Fruit fly (Drosophila melanogaster) whole organism, adult: ENCODE results near the gene LanB1.

Experiments used
- CG11617 ChIP-seq: fragments of 200-800 bp; sonication (Bioruptor generic); optimal IDR thresholded peaks from 2 replicates; lab custom pipeline; 2017; ENCODE audit warnings: mild to moderate bottlenecking, missing biosample characterization, missing genetic modification reagents, missing genetic modification characterization
- CG12768 ChIP-seq: fragments of 200-800 bp; sonication (Bioruptor generic); optimal IDR thresholded peaks from 2 replicates; lab custom pipeline; 2017; ENCODE audit warnings: missing biosample characterization, missing genetic modification characterization, mild to moderate bottlenecking, moderate library complexity, missing genetic modification reagents
- CG14711 ChIP-seq: fragments of 200-800 bp; sonication (Bioruptor generic); optimal IDR thresholded peaks from 2 replicates; lab custom pipeline; 2018; ENCODE audit warnings: missing biosample characterization, mild to moderate bottlenecking, missing genetic modification characterization, moderate library complexity
- CG1620 ChIP-seq: fragments of 200-800 bp; sonication (Bioruptor generic); optimal IDR thresholded peaks from 2 replicates; lab custom pipeline; 2016; ENCODE audit warnings: missing biosample characterization, missing genetic modification characterization
- CG33017 ChIP-seq: fragments of 200-800 bp; sonication (Bioruptor generic); optimal IDR thresholded peaks from 2 replicates; lab custom pipeline; 2018; ENCODE audit warnings: missing biosample characterization, mild to moderate bottlenecking, missing genetic modification characterization, moderate library complexity
- CG5204 ChIP-seq: fragments of 200-800 bp; sonication (Bioruptor generic); optimal IDR thresholded peaks from 2 replicates; lab custom pipeline; 2016; ENCODE audit warnings: missing biosample characterization, missing genetic modification characterization
- CG7045 ChIP-seq: fragments of 200-800 bp; sonication (Bioruptor generic); optimal IDR thresholded peaks from 2 replicates; lab custom pipeline; 2017; ENCODE audit warnings: missing biosample characterization, mild to moderate bottlenecking, missing genetic modification characterization
- CG7101 ChIP-seq: fragments of 200-800 bp; sonication (Bioruptor generic); optimal IDR thresholded peaks from 2 replicates; lab custom pipeline; 2018; ENCODE audit warnings: missing biosample characterization, mild to moderate bottlenecking, missing genetic modification characterization, moderate library complexity
- Clk ChIP-seq: fragments of 200-800 bp; sonication (Bioruptor generic); optimal IDR thresholded peaks from 2 replicates; lab custom pipeline; 2017; ENCODE audit warnings: missing biosample characterization, missing genetic modification characterization
- Crg-1 ChIP-seq: fragments of 200-800 bp; sonication (Bioruptor generic); optimal IDR thresholded peaks from 2 replicates; lab custom pipeline; 2016; ENCODE audit warnings: missing biosample characterization, missing genetic modification characterization
- Hr96 ChIP-seq: fragments of 200-800 bp; sonication (Bioruptor generic); optimal IDR thresholded peaks from 2 replicates; lab custom pipeline; 2016; ENCODE audit warnings: missing biosample characterization, missing genetic modification characterization
- Mnt ChIP-seq: fragments of 200-800 bp; sonication (Bioruptor generic); optimal IDR thresholded peaks from 2 replicates; lab custom pipeline; 2016; ENCODE audit warnings: missing biosample characterization, mild to moderate bottlenecking, missing genetic modification characterization
- bab1 ChIP-seq: fragments of 200-800 bp; sonication (Bioruptor generic); optimal IDR thresholded peaks from 3 replicates; lab custom pipeline; 2019; ENCODE audit warnings: missing biosample characterization, mild to moderate bottlenecking, missing genetic modification characterization, moderate library complexity
- cic ChIP-seq: fragments of 200-800 bp; sonication (Bioruptor generic); optimal IDR thresholded peaks from 2 replicates; lab custom pipeline; 2017; ENCODE audit warnings: missing biosample characterization, mild to moderate bottlenecking, missing genetic modification characterization, moderate library complexity
- cnc ChIP-seq, 2 experiments: fragments of >200 bp; optimal IDR thresholded peaks; 2 replicates each; lab custom pipeline; 2017
- kay ChIP-seq: fragments of 200-800 bp; sonication (Bioruptor generic); peaks from one replicate; lab custom pipeline; 2016; ENCODE audit warnings: missing biosample characterization, missing genetic modification characterization, borderline replicate concordance
- ovo ChIP-seq: fragments of 200-800 bp; sonication (Bioruptor generic); optimal IDR thresholded peaks from 2 replicates; lab custom pipeline; 2016; ENCODE audit warnings: missing biosample characterization, missing genetic modification characterization
- pad ChIP-seq: fragments of 200-800 bp; sonication (Bioruptor generic); optimal IDR thresholded peaks from 3 replicates; lab custom pipeline; 2017; ENCODE audit warnings: missing biosample characterization, missing genetic modification characterization, mild to moderate bottlenecking, moderate library complexity, missing genetic modification reagents
- tj ChIP-seq: fragments of 200-800 bp; sonication (Bioruptor generic); optimal IDR thresholded peaks from 3 replicates; lab custom pipeline; 2017; ENCODE audit warnings: missing biosample characterization, mild to moderate bottlenecking, missing genetic modification characterization, moderate library complexity
- toe ChIP-seq: fragments of 200-800 bp; sonication (Bioruptor generic); optimal IDR thresholded peaks from 2 replicates; lab custom pipeline; 2016; ENCODE audit warnings: missing biosample characterization, missing genetic modification characterization

LanB1 gene

DNA sequence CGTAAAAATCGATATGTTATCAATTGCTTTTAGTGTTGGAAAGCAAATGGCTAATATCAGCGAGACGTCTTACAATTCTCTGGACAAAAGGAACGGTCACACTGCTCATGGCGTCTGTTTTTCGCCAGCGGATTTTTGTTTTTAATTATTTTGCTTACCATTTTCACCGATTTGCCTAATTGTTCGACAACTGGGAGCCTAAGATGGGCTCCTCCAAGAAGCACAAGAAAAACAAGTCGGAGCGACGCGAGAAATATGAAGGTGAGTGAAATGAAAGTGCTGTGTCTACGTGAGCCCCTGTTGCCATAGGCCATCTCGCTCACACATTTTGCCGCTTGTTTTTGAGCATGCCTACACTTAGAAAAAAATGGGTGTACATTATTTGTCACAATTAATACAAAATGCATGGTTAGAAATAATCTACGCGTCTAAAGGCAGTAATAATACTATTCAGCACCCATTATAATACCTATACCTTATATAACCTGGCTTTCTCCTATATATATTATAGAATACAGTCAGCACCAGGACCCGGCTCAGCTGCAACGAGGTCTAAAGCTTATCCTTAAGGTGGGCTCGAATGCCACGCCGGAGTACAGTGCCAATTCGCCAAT is 28.3 kb upstream of the LanB1 start, which contains the start of gene Brd7-9:
Brd7-9 (plus strand) TSS at position 78 of the 614 bp plus-strand sequence.
- TF ChIP-seq CG12768 (GFP tag; lab: Kevin White, UChicago) (peak; percentile 24), Clk (GFP tag; lab: Kevin White, UChicago) (no peak), bab1 (peak; percentile 22), CG5204 (GFP tag; lab: Kevin White, UChicago) (peak; percentile 10), tj (GFP tag; lab: Kevin White, UChicago) (peak; percentile 14), toe (GFP tag; lab: Kevin White, UChicago) (no peak), CG7101 (tag; lab: Kevin White, UChicago) (peak; percentile 40), CG14711 (tag; lab: Kevin White, UChicago) (no peak), ovo (GFP tag; lab: Kevin White, UChicago) (no peak), CG11617 (peak; percentile 55), Hr96 (GFP tag; lab: Kevin White, UChicago) (no peak), pad (peak; percentile 34), CG7045 (peak; percentile 40)

DNA sequence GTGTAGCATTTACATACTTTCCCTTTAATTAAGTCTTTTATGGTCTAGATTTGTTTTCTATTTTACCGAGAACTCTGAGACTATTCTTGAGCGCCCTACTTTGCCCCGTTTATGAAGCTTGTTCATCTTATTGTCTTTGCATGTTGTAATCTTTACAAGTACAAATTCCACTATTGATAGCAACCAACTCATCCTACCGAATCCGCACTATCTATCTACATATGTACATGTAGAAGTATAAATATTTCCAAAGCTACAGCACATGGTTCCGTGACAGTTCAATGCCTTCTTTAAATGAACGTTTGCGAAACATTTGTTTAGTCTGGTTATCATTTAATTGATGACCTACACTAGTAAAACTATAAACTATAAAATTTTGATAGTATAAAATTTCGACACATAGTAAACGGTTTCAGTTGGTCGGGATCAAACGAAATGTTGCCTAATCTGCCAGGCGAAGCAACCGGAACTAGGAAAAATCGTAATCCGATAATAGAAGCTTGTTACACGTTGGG is 22.2 kb upstream of the LanB1 start:
- no peak for TF ChIP-seq ovo (GFP tag; lab: Kevin White, UChicago)
- no peak for TF ChIP-seq tj (GFP tag; lab: Kevin White, UChicago)
- TF ChIP-seq cic (GFP tag; lab: Kevin White, UChicago) = no peak
- TF ChIP-seq Mnt (GFP tag; lab: Kevin White, UChicago) = peak; percentile 5
- no peak for TF ChIP-seq Crg-1 (GFP tag; lab: Kevin White, UChicago)
- TF ChIP-seq kay (GFP tag; lab: Kevin White, UChicago) = peak; percentile 24

DNA sequence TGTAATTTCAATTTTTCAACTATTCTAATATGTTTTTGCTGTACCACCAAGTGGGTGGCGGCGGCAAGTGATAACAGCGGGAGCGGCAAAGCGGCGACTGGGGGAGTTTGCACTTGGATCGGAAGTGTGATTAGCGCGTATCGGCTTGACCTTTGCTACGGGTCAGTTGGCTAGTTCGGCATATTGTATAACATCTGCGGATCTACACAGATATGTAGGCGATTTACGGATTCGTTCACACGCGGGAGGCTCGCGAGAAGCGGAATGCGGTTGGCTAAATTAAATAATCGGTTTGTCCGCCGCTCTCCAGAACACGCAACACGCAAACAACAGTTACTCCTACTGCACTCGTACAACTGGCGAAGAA is 21.2 kb upstream of the LanB1 start:
- TF ChIP-seq pad = no peak
- TF ChIP-seq Clk (GFP tag; lab: Kevin White, UChicago) = no peak
- no peak for TF ChIP-seq tj (GFP tag; lab: Kevin White, UChicago)
- TF ChIP-seq Mnt (GFP tag; lab: Kevin White, UChicago) = no peak
- TF ChIP-seq kay (GFP tag; lab: Kevin White, UChicago) = no peak
- no peak for TF ChIP-seq CG7045
- TF ChIP-seq CG5204 (GFP tag; lab: Kevin White, UChicago) = no peak
- TF ChIP-seq CG1620 (GFP tag; lab: Kevin White, UChicago) = no peak
- TF ChIP-seq cnc (optimal IDR thresholded peaks at IDR 0.05; lab: Kevin White, UChicago) = no peak
- TF ChIP-seq bab1 = no peak

DNA sequence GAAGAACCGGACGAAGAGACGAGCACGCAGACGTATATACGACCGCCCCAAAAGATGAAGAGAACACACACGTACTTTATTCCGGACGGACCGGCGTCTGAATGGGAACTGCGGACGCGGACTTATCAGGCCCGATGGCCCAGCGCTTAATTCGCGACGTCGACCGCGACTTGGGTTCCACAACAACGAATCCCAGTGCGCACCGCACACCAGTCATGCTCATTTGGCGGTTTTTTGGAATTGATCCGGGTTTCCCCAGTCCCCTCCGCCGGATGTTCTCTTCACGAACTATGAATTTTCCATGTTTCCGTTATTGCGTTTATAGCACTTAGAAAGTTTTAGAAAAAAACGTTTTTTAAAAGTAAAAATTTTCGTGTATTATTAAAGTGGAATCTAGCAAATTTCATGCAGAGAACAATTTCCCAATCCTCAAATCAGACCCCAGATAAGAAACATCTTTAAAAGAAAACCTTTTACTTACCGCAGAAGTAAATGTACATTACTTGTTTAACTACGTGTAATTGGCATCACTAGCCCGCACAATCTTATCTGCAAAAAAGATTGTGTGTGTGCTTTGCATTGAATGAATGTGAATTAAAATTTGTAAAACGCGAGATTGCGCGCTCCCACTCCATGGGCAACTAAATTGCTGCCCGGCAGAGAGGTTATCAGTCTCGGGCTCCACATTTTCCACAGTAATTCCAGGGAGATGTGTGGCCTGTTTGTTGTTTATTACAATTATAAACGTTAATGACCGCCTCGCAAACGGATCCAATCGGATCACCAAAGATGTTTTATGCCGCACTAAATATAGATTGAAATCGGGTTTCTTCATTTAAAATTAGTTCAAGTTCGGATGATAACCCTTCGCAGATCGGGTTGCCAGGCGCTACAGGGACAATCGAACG is 20.5 kb upstream of the LanB1 start, which contains the start of gene CG7149:
CG7149 (minus strand) TSS at position 110 of the 908 bp plus-strand sequence.
- peak; percentile 40 for TF ChIP-seq ovo (GFP tag; lab: Kevin White, UChicago)
- TF ChIP-seq CG7101 (tag; lab: Kevin White, UChicago) = peak; percentile 14
- TF ChIP-seq bab1 = no peak
- TF ChIP-seq Clk (GFP tag; lab: Kevin White, UChicago) = no peak
- TF ChIP-seq kay (GFP tag; lab: Kevin White, UChicago) = peak; percentile 92
- peak; percentile 55 for TF ChIP-seq Hr96 (GFP tag; lab: Kevin White, UChicago)
- TF ChIP-seq Crg-1 (GFP tag; lab: Kevin White, UChicago) = no peak
- TF ChIP-seq tj (GFP tag; lab: Kevin White, UChicago) = peak; percentile 55
- TF ChIP-seq CG11617 = peak; percentile 20
- peak; percentile 77 for TF ChIP-seq Mnt (GFP tag; lab: Kevin White, UChicago)
- TF ChIP-seq CG33017 (tag; lab: Kevin White, UChicago) = peak; percentile 46
- no peak for TF ChIP-seq cnc (optimal IDR thresholded peaks at IDR 0.05; lab: Kevin White, UChicago)
- no peak for TF ChIP-seq CG14711 (tag; lab: Kevin White, UChicago)
- TF ChIP-seq CG1620 (GFP tag; lab: Kevin White, UChicago) = no peak
- TF ChIP-seq CG12768 (GFP tag; lab: Kevin White, UChicago) = peak; percentile 40
- peak; percentile 99 for TF ChIP-seq cic (GFP tag; lab: Kevin White, UChicago)
- TF ChIP-seq CG7045 = peak; percentile 12
- peak; percentile 10 for TF ChIP-seq pad
- TF ChIP-seq CG5204 (GFP tag; lab: Kevin White, UChicago) = no peak
- TF ChIP-seq toe (GFP tag; lab: Kevin White, UChicago) = peak; percentile 51

DNA sequence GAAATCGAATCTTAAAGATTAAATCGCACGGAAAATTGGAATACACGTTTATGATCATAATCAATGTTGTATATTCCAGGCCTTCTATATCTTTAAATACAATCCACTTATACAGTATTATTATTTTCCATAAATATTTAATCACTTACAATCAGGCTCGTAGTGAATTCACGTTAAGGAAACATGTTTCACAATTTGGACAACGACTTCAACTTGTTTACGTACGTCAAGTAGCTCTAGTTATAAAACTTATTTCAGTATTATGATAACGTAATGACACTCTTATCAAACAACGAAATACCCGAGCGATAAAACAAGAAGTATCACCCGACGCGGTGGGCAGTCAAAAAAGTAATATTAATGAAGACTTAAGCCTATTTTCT is 19.9 kb upstream of the LanB1 start:
- no peak for TF ChIP-seq Hr96 (GFP tag; lab: Kevin White, UChicago)
- no peak for TF ChIP-seq cic (GFP tag; lab: Kevin White, UChicago)
- TF ChIP-seq tj (GFP tag; lab: Kevin White, UChicago) = no peak
- no peak for TF ChIP-seq CG5204 (GFP tag; lab: Kevin White, UChicago)
- no peak for TF ChIP-seq Crg-1 (GFP tag; lab: Kevin White, UChicago)
- no peak for TF ChIP-seq cnc (optimal IDR thresholded peaks at IDR 0.05; lab: Kevin White, UChicago)
- no peak for TF ChIP-seq CG7045
- TF ChIP-seq kay (GFP tag; lab: Kevin White, UChicago) = peak; percentile 91
